Fruit fly (Drosophila melanogaster): ENCODE results near the gene Alp9.

Gene Alp9

DNA sequence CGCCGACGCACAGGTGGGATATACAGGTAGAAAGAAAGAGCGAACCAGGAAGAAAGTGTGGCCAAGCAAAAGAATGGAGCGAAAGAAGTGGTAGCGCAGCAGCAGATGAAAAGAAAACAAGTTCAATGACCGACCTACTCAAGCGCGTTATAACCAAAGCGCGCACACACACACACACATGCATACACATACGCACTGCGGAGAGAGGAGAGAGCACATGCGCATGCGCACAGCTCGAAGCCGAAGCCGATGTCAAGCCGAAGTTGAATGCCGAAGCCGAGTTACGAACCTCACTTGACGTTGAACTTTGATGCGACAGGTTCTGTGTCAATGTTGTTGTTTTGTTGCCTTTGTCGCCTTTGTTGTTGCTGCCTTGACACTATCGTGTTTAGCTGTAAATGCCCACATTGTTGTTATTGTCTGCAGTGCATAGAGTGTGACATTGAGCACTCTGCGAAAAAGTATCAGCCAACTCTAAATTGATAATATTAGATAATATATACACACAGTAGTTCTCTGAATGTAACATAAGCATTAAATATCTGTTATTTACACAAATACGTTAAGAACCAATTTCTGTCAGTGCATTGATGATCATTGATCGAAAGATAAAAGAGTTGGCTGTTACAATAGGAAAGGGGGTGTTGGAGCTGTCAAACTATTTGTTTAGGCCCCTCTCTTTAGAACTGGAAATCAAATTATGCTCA, 39.0 kb downstream of the Alp9 start:
- no peak for TF ChIP-seq CG17801 (GFP tag; optimal IDR thresholded peaks at IDR 0.05; ENCODE audit: partially characterized antibody)

DNA sequence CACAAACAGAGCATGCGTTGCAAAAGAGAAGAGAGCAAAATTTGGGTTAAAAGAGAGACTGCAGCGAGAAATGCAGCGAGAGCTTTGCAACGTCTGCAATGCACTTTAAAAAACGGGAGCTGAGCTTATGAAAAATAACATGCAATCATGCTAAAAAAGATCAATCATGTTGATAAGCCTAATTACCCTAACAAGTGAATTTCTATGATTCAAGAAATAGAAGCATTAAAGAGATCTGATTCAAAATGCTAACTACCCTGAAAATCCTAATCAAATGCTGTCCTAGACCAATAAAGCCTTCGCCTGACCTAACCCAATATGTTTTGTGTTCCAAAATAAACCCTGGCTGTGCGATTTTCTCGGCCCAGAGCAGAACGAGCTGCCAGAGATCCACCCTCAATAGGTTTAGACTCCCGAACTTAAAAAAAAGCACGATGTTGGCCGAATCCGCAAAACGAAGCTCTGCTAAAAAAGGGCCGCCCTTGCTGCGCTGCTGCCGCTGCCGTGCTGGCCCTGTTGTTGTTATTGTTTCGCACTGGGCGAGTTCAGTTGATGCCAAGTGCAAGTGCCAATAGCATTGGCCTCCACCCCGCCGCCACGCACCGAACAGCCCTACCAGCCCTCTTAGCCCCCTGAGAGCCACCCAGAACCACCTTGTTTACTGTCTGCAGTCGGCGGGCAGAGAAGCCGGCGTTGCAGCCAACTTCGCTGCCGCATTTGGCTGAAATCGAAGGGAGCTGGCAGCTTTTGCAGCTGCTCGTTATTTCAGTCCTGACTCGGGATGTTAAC, 40.1 kb downstream of the Alp9 start:
- no peak for TF ChIP-seq CG17801 (GFP tag; optimal IDR thresholded peaks at IDR 0.05; ENCODE audit: partially characterized antibody)

DNA sequence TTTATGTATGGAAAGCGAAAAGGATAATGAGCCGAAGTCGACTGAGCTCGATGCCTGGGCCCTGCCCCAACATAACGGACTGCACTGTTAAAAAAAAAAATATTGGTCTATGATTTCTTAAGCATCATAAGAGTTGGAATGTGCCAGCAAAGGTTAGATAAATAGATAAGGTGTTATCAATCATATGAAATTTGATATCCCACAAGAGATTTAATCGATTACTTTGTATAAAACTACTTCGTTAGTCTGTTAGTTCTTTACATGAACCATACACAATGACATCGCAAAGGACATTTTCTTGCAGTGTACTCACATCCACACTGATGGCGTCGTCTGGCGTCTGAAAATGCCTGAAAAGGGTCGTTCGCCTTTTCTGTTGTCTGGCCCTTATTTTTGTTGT, 42.1 kb downstream of the Alp9 start:
- no peak for TF ChIP-seq CG17801 (GFP tag; optimal IDR thresholded peaks at IDR 0.05; ENCODE audit: partially characterized antibody)

DNA sequence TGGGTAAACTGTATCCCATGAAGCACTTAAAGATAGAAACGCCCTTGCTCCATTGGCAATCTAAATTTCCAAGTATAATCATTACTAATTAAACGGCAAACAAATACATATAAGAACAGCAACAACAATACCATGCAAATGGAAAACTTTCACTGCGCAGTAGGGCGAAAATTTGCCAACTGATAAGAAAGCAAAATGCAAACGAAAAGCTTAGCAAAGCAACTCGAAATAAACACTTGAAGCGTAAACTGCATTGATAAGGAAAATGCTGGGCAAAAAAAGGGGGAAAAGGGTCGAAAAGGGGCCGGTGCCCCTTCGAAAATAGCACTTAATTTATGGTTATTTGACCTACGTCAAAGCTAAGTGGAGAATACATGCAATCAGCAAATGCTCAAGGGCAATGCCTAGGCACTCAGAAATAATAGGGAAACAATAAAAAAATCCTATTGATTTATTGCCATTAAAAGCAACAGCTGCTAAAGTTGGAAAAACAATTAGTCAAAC, 43.3 kb downstream of the Alp9 start:
- no peak for TF ChIP-seq CG17801 (GFP tag; optimal IDR thresholded peaks at IDR 0.05; ENCODE audit: partially characterized antibody)

DNA sequence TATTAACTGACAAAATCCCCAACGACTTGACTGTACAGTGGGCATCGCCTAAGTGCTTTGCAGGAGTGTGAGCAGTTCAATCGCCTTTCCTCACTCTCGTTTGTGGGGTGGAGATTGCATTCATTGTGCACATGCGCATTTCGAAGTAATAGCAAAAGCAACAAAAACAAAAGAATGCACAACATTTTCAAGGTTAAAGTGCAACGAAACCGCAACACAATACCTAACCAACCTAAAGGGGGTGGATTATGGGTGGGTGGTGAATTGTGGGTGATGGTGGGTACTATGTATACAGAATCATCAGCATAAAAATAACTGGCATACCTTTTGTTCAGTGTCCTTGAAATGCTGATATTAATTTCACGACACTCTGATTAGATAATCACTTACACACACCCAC, 44.1 kb downstream of the Alp9 start:
- TF ChIP-seq CG17801 (GFP tag; optimal IDR thresholded peaks at IDR 0.05; ENCODE audit: partially characterized antibody): no peak

DNA sequence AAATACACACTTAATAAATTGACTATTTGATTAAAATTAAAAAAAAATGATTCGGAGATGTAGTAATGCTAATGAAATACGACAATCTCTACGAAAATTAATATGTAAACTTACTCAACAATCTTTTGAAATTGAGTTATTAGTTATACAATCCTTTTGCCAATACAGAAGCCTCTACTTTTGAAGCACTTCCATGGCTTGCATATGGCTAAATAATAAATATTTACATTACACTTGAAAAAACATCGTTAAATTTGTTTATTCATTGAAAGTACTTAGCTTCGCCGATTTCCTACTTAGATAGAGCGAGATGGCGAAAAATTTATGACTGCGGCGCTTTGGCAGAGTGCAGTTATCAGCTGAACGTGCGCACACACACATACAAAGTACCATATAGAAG, 45.3 kb downstream of the Alp9 start:
- no peak for TF ChIP-seq CG17801 (GFP tag; optimal IDR thresholded peaks at IDR 0.05; ENCODE audit: partially characterized antibody)

DNA sequence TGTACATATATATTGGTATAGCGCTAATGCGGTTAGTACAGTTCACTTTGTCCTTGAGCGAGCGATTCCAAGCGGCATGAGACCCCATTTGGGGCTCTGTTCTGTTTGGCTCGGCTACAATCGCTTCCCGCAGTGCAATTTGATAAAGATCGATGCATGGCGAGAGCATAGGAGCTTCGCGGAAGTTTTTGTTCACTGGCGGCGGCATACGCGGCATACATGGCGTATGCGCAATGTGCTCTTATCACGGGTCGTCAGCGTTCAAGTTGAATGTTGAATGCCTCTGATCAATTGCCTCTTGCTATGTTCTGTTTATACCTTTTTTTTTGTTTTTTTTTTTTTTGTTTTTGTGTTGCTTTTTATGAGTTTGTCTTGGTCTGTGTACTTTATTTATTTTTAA, 45.8 kb downstream of the Alp9 start:
- TF ChIP-seq CG17801 (GFP tag; optimal IDR thresholded peaks at IDR 0.05; ENCODE audit: partially characterized antibody): no peak

DNA sequence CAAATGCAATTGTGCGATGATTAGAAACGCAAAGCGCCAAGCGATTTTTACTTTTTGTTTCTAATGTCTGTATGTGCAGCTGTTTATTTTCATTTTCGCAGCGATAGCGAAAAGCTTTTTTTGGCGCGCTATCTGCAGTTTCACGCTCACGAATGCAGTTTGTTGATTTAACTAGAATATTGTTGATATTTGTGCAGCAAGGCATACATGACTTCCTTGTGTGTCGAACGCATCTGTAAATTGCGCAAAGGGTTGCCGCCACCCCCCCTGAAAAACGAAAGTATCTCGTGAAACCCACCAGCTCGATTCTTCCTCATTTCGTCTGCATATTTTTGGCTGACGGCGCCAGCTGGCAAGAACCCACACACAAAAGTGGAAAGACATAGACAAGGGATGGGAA, 46.2 kb downstream of the Alp9 start:
- TF ChIP-seq CG17801 (GFP tag; optimal IDR thresholded peaks at IDR 0.05; ENCODE audit: partially characterized antibody): no peak

DNA sequence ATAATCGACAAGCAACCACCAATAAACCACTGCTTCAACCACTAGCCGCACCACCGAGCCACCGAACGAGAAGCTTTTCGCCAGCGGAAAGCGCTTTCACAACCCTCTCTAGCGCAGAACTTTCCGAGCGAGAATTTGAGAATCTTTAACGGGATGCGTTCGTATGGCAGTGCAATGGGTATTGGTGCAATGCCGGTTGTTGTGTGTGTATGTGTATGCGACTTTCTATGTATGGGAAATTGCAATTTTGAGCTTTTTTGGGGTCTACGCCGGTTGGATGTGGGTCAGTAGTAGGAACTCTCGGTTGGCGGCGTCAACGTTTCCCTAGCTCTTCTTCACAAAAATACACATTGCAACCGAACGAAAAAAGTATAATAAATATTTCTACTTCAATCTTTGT, 47.5 kb downstream of the Alp9 start:
- TF ChIP-seq CG17801 (GFP tag; optimal IDR thresholded peaks at IDR 0.05; ENCODE audit: partially characterized antibody): no peak

DNA sequence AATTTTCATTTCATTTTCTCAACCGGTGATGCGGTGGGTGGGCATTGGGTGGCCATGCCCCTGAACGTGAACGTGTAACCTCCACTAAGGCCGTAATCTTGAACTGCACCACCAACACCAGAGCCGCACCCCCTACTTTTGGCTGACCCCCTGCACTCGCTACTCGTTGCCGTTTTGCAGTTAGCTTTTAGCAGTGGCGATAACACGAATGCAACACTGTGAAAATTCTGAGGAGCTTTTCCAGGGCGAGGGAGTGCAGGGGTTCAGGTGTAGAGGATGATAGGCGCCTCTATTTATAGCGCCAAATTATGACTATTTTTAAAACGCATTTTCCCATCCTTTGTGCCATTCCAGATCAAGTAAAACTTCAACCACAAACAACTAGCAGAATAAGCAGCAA, 48.4 kb downstream of the Alp9 start:
- TF ChIP-seq CG17801 (GFP tag; optimal IDR thresholded peaks at IDR 0.05; ENCODE audit: partially characterized antibody): no peak
